Fruit fly (Drosophila melanogaster) whole organism, prepupa: ENCODE data around the gene p.

ENCODE experiments used
- Blimp-1 ChIP-seq: fragments of 200-800 bp; sonication (Bioruptor generic); optimal IDR thresholded peaks from 3 replicates; lab custom pipeline; 2017; ENCODE audit warnings: missing biosample characterization, missing genetic modification characterization, mild to moderate bottlenecking, moderate library complexity, missing genetic modification reagents
- CG10631 ChIP-seq: fragments of 200-800 bp; sonication (Bioruptor generic); optimal IDR thresholded peaks from 2 replicates; lab custom pipeline; 2016; ENCODE audit warnings: missing biosample characterization, missing genetic modification characterization
- CG10669 ChIP-seq: fragments of 200-800 bp; sonication (Bioruptor generic); optimal IDR thresholded peaks from 3 replicates; lab custom pipeline; 2018; ENCODE audit warnings: missing biosample characterization, mild to moderate bottlenecking, missing genetic modification characterization, moderate library complexity
- CG11294 ChIP-seq: fragments of 200-800 bp; sonication (Bioruptor generic); IDR thresholded peaks from 2 replicates; pipeline ENCODE4 v1.3.6; 2022; ENCODE audit warnings: missing biosample characterization, missing genetic modification characterization
- CG11902 ChIP-seq: fragments of 200-800 bp; sonication (Bioruptor generic); optimal IDR thresholded peaks from 3 replicates; lab custom pipeline; 2016; ENCODE audit warnings: missing biosample characterization, missing genetic modification characterization
- CG16779 ChIP-seq: fragments of 200-800 bp; sonication (Bioruptor generic); optimal IDR thresholded peaks from 3 replicates; lab custom pipeline; 2017; ENCODE audit warnings: missing biosample characterization, mild to moderate bottlenecking, missing genetic modification characterization
- CG3032 ChIP-seq: fragments of 200-800 bp; optimal IDR thresholded peaks from 2 replicates; lab custom pipeline; 2019; ENCODE audit warnings: missing biosample characterization, mild to moderate bottlenecking, missing genetic modification characterization, moderate library complexity
- CG31627 ChIP-seq: fragments of 200-800 bp; sonication (Bioruptor generic); optimal IDR thresholded peaks from 3 replicates; lab custom pipeline; 2016; ENCODE audit warnings: missing biosample characterization, missing genetic modification characterization
- CG32006 ChIP-seq: fragments of 200-800 bp; sonication (Bioruptor generic); optimal IDR thresholded peaks from 3 replicates; lab custom pipeline; 2017; ENCODE audit warnings: missing biosample characterization, mild to moderate bottlenecking, missing genetic modification characterization
- CG34406 ChIP-seq: fragments of 200-800 bp; sonication (Bioruptor generic); optimal IDR thresholded peaks from 3 replicates; lab custom pipeline; 2016; ENCODE audit warnings: missing biosample characterization, missing genetic modification characterization
- CG6163 ChIP-seq: fragments of 200-800 bp; sonication (Bioruptor generic); IDR thresholded peaks from 3 replicates; pipeline ENCODE4 v1.3.6; 2022; ENCODE audit warnings: missing biosample characterization, missing genetic modification characterization
- CG6276 ChIP-seq: fragments of 200-800 bp; sonication (Bioruptor generic); optimal IDR thresholded peaks from 2 replicates; lab custom pipeline; 2017; ENCODE audit warnings: missing biosample characterization, mild to moderate bottlenecking, missing genetic modification characterization
- CG6854 ChIP-seq: fragments of 200-800 bp; sonication (Bioruptor generic); optimal IDR thresholded peaks from 2 replicates; lab custom pipeline; 2017; ENCODE audit warnings: missing biosample characterization, mild to moderate bottlenecking, missing genetic modification characterization
- CG7368 ChIP-seq: fragments of 200-800 bp; sonication (Bioruptor generic); optimal IDR thresholded peaks from 3 replicates; lab custom pipeline; 2016; ENCODE audit warnings: missing biosample characterization, missing genetic modification characterization
- CG8119 ChIP-seq: fragments of 200-800 bp; sonication (Bioruptor generic); IDR thresholded peaks from 3 replicates; pipeline ENCODE4 v1.3.6; 2022; ENCODE audit warnings: missing biosample characterization, missing genetic modification characterization
- CG8632 ChIP-seq: fragments of 200-800 bp; sonication (Bioruptor generic); optimal IDR thresholded peaks from 3 replicates; lab custom pipeline; 2016; ENCODE audit warnings: missing biosample characterization, missing genetic modification characterization
- Eip75B ChIP-seq: fragments of 200-800 bp; sonication (Bioruptor generic); optimal IDR thresholded peaks from 3 replicates; lab custom pipeline; 2016; ENCODE audit warnings: missing biosample characterization, missing genetic modification characterization
- Eip78C ChIP-seq: fragments of 200-800 bp; sonication (Bioruptor generic); peaks from one replicate; lab custom pipeline; 2016; ENCODE audit warnings: missing biosample characterization, missing genetic modification characterization
- Eip93F ChIP-seq: fragments of 200-800 bp; sonication (Bioruptor generic); optimal IDR thresholded peaks from 2 replicates; lab custom pipeline; 2016; ENCODE audit warnings: missing biosample characterization, mild to moderate bottlenecking, missing genetic modification characterization
- Ets21C ChIP-seq: fragments of 200-800 bp; sonication (Bioruptor generic); optimal IDR thresholded peaks from 3 replicates; lab custom pipeline; 2016; ENCODE audit warnings: missing biosample characterization, missing genetic modification characterization
- Gug ChIP-seq: fragments of 200-800 bp; sonication (Bioruptor generic); IDR thresholded peaks from 2 replicates; pipeline ENCODE4 v1.3.6; 2022; ENCODE audit warnings: missing biosample characterization, missing genetic modification characterization
- Hr4 ChIP-seq: fragments of 200-800 bp; sonication (Bioruptor generic); optimal IDR thresholded peaks from 3 replicates; lab custom pipeline; 2016; ENCODE audit warnings: missing biosample characterization, missing genetic modification characterization
- Met ChIP-seq: fragments of 200-800 bp; sonication (Bioruptor generic); optimal IDR thresholded peaks from 3 replicates; lab custom pipeline; 2016; ENCODE audit warnings: missing biosample characterization, missing genetic modification characterization
- Sox14 ChIP-seq: fragments of 200-800 bp; sonication (Bioruptor generic); optimal IDR thresholded peaks from 3 replicates; lab custom pipeline; 2016; ENCODE audit warnings: missing biosample characterization, missing genetic modification characterization
- Sox15 ChIP-seq: fragments of 200-800 bp; sonication (Bioruptor generic); optimal IDR thresholded peaks from 3 replicates; lab custom pipeline; 2016; ENCODE audit warnings: missing biosample characterization, missing genetic modification characterization
- achi ChIP-seq: fragments of 200-800 bp; sonication (Bioruptor generic); optimal IDR thresholded peaks from 3 replicates; lab custom pipeline; 2016; ENCODE audit warnings: missing biosample characterization, missing genetic modification characterization
- acj6 ChIP-seq: fragments of 200-800 bp; sonication (Bioruptor generic); optimal IDR thresholded peaks from 3 replicates; lab custom pipeline; 2016; ENCODE audit warnings: missing biosample characterization, missing genetic modification characterization
- cyc ChIP-seq: fragments of 200-800 bp; sonication (Bioruptor generic); optimal IDR thresholded peaks from 3 replicates; lab custom pipeline; 2016; ENCODE audit warnings: missing biosample characterization, missing genetic modification characterization
- dac ChIP-seq: fragments of 200-800 bp; sonication (Bioruptor generic); optimal IDR thresholded peaks from 2 replicates; lab custom pipeline; 2017; ENCODE audit warnings: missing biosample characterization, mild to moderate bottlenecking, missing genetic modification characterization
- eg ChIP-seq: fragments of 200-800 bp; sonication (Bioruptor generic); IDR thresholded peaks from 3 replicates; pipeline ENCODE4 v1.3.6; 2022; ENCODE audit warnings: missing biosample characterization, missing genetic modification characterization
- fd59A ChIP-seq: fragments of 200-800 bp; sonication (Bioruptor generic); optimal IDR thresholded peaks from 2 replicates; lab custom pipeline; 2017; ENCODE audit warnings: missing biosample characterization, mild to moderate bottlenecking, missing genetic modification characterization, missing genetic modification reagents
- fkh ChIP-seq: fragments of 200-800 bp; sonication (Bioruptor generic); optimal IDR thresholded peaks from 3 replicates; lab custom pipeline; 2017; ENCODE audit warnings: missing biosample characterization, mild to moderate bottlenecking, missing genetic modification characterization, moderate library complexity
- lz ChIP-seq: fragments of 200-800 bp; sonication (Bioruptor generic); optimal IDR thresholded peaks from 3 replicates; lab custom pipeline; 2016; ENCODE audit warnings: missing biosample characterization, missing genetic modification characterization
- net ChIP-seq: fragments of 200-800 bp; sonication (Bioruptor generic); optimal IDR thresholded peaks from 3 replicates; lab custom pipeline; 2016; ENCODE audit warnings: missing biosample characterization, missing genetic modification characterization
- spab ChIP-seq: fragments of 200-800 bp; sonication (Bioruptor generic); optimal IDR thresholded peaks from 2 replicates; lab custom pipeline; 2017; ENCODE audit warnings: missing biosample characterization, mild to moderate bottlenecking, missing genetic modification characterization, missing genetic modification reagents
- ss ChIP-seq, 2 experiments: fragments of 200-800 bp; sonication (Bioruptor generic); optimal IDR thresholded peaks; 2 replicates in 1 of 2; 3 replicates in 1 of 2; lab custom pipeline; 2017 to 2018; ENCODE audit warnings: mild to moderate bottlenecking in 2 of 2, missing biosample characterization in 2 of 2, missing genetic modification characterization in 2 of 2, moderate library complexity in 1 of 2
- svp ChIP-seq: fragments of 200-800 bp; sonication (Bioruptor generic); peaks from one replicate; lab custom pipeline; 2016; ENCODE audit warnings: missing biosample characterization, missing genetic modification characterization
- topi ChIP-seq: fragments of 200-800 bp; sonication (Bioruptor generic); optimal IDR thresholded peaks from 3 replicates; lab custom pipeline; 2016; ENCODE audit warnings: missing biosample characterization, missing genetic modification characterization
- vri ChIP-seq: fragments of 200-800 bp; sonication (Bioruptor generic); optimal IDR thresholded peaks from 3 replicates; lab custom pipeline; 2016; ENCODE audit warnings: missing biosample characterization, mild to moderate bottlenecking, missing genetic modification characterization

Gene p

dm6 chr3R:8704669-8705068, 34.2 kb upstream of the p start:
- TF ChIP-seq fkh = peak; percentile 28
- TF ChIP-seq CG31627 (GFP tag; lab: Kevin White, UChicago) = no peak
- no peak for TF ChIP-seq CG34406 (GFP tag; lab: Kevin White, UChicago)

- no peak for TF ChIP-seq Hr4
- no peak for TF ChIP-seq vri
- no peak for TF ChIP-seq Blimp-1
- TF ChIP-seq CG3032 (tag; lab: Kevin White, UChicago) = no peak
- TF ChIP-seq CG10669 (GFP tag; lab: Kevin White, UChicago) = no peak
- TF ChIP-seq achi (GFP tag; lab: Kevin White, UChicago) = no peak
- TF ChIP-seq CG10631 (GFP tag; lab: Kevin White, UChicago) = no peak
- TF ChIP-seq topi (GFP tag; lab: Kevin White, UChicago) = no peak
- no peak for TF ChIP-seq CG11902 (GFP tag; lab: Kevin White, UChicago)
- no peak for TF ChIP-seq CG6276
- no peak for TF ChIP-seq CG8119 (GFP tag; lab: Robert Waterston, UW)
- no peak for TF ChIP-seq lz (GFP tag; lab: Kevin White, UChicago)
- TF ChIP-seq Gug (GFP tag; lab: Robert Waterston, UW) = no peak
- TF ChIP-seq Ets21C = no peak
- no peak for TF ChIP-seq eg (GFP tag; lab: Robert Waterston, UW)
Observed at dm6 chr3R:8701197-8701596, 30.7 kb upstream of the p start.

- TF ChIP-seq CG16779 (tag; lab: Kevin White, UChicago) = no peak
- no peak for TF ChIP-seq dac (GFP tag; lab: Kevin White, UChicago)
- no peak for TF ChIP-seq CG6854 (GFP tag; lab: Kevin White, UChicago)
- no peak for TF ChIP-seq Eip75B (GFP tag; lab: Kevin White, UChicago)
- TF ChIP-seq CG6163 (GFP tag; lab: Robert Waterston, UW) = no peak
- TF ChIP-seq svp (GFP tag; lab: Kevin White, UChicago) = no peak
- TF ChIP-seq Met = no peak
- TF ChIP-seq Gug (GFP tag; lab: Robert Waterston, UW) = no peak
- no peak for TF ChIP-seq CG3032 (tag; lab: Kevin White, UChicago)
- no peak for TF ChIP-seq Eip93F
- no peak for TF ChIP-seq CG7368 (GFP tag; lab: Kevin White, UChicago)
- no peak for TF ChIP-seq CG31627 (GFP tag; lab: Kevin White, UChicago)
Observed at dm6 chr3R:8700660-8701059, 30.2 kb upstream of the p start.

dm6 chr3R:8699230-8699629, 28.7 kb upstream of the p start:
- no peak for TF ChIP-seq cyc (GFP tag; lab: Kevin White, UChicago)
- TF ChIP-seq ss (GFP tag; optimal IDR thresholded peaks at IDR 0.05; lab: Kevin White, UChicago) = no peak
- no peak for TF ChIP-seq Sox14
- TF ChIP-seq CG10631 (GFP tag; lab: Kevin White, UChicago) = no peak
- no peak for TF ChIP-seq CG34406 (GFP tag; lab: Kevin White, UChicago)
- no peak for TF ChIP-seq fd59A (GFP tag; lab: Kevin White, UChicago)
- TF ChIP-seq spab (GFP tag; lab: Kevin White, UChicago) = no peak
- no peak for TF ChIP-seq dac (GFP tag; lab: Kevin White, UChicago)
- TF ChIP-seq CG11294 = no peak
- no peak for TF ChIP-seq Sox15
- TF ChIP-seq CG8632 (GFP tag; lab: Kevin White, UChicago) = no peak
- TF ChIP-seq Eip78C (GFP tag; lab: Kevin White, UChicago) = no peak
- no peak for TF ChIP-seq acj6 (GFP tag; lab: Kevin White, UChicago)
- TF ChIP-seq CG6276 = no peak
- no peak for TF ChIP-seq CG32006 (GFP tag; lab: Kevin White, UChicago)
- TF ChIP-seq net (GFP tag; lab: Kevin White, UChicago) = no peak
- TF ChIP-seq svp (GFP tag; lab: Kevin White, UChicago) = no peak
- no peak for TF ChIP-seq Eip75B (GFP tag; lab: Kevin White, UChicago)
